Worm (Caenorhabditis elegans) whole organism, midembryonic: Measurements from ENCODE around the gene gst-15.

Experiments
- T22C8.4 ChIP-seq: fragments of 200-800 bp; sonication (Bioruptor generic); IDR thresholded peaks from 2 replicates; pipeline ENCODE4 v1.3.6; 2022; ENCODE audit warnings: missing genetic modification characterization, missing compliant biosample characterization
- cog-1 ChIP-seq: sonication (generic microtip); optimal IDR thresholded peaks from 2 replicates; lab custom pipeline; 2016; ENCODE audit warnings: missing genetic modification characterization, missing compliant biosample characterization
- tab-1 ChIP-seq: fragments of 200-800 bp; sonication (Bioruptor generic); IDR thresholded peaks from 2 replicates; pipeline ENCODE4 v1.3.6; 2022; ENCODE audit warnings: missing genetic modification characterization, missing compliant biosample characterization
- ztf-23 ChIP-seq: fragments of 200-800 bp; sonication (Bioruptor generic); IDR thresholded peaks from 2 replicates; pipeline ENCODE4 v1.3.6; 2022; ENCODE audit warnings: missing genetic modification reagents, missing genetic modification characterization, missing compliant biosample characterization
- ztf-29 ChIP-seq: fragments of 200-800 bp; sonication (Bioruptor generic); IDR thresholded peaks from 2 replicates; pipeline ENCODE4 v1.3.6; 2022; ENCODE audit warnings: missing genetic modification reagents, missing genetic modification characterization, missing compliant biosample characterization

ce11 chrII:13595279-13595678 lies 17.7 kb downstream of the gst-15 start:
- no peak for TF ChIP-seq cog-1 (tag; lab: Kevin White, UChicago)
- TF ChIP-seq ztf-23 (GFP tag; lab: Robert Waterston, UW) = no peak
- TF ChIP-seq tab-1 (GFP tag; lab: Robert Waterston, UW) = no peak
- TF ChIP-seq ztf-29 (GFP tag; lab: Robert Waterston, UW) = no peak
- TF ChIP-seq T22C8.4 = no peak
